Fruit fly (Drosophila melanogaster) whole organism, prepupa: ENCODE data around the gene CG4080.

Experiments used
- CG10631 ChIP-seq: fragments of 200-800 bp; sonication (Bioruptor generic); optimal IDR thresholded peaks from 2 replicates; lab custom pipeline; 2016; ENCODE audit warnings: missing biosample characterization, missing genetic modification characterization
- CG10669 ChIP-seq: fragments of 200-800 bp; sonication (Bioruptor generic); optimal IDR thresholded peaks from 3 replicates; lab custom pipeline; 2018; ENCODE audit warnings: missing biosample characterization, mild to moderate bottlenecking, missing genetic modification characterization, moderate library complexity
- CG11294 ChIP-seq: fragments of 200-800 bp; sonication (Bioruptor generic); IDR thresholded peaks from 2 replicates; pipeline ENCODE4 v1.3.6; 2022; ENCODE audit warnings: missing biosample characterization, missing genetic modification characterization
- CG11762 ChIP-seq: fragments of 200-800 bp; sonication (Bioruptor generic); optimal IDR thresholded peaks from 3 replicates; lab custom pipeline; 2016; ENCODE audit warnings: missing biosample characterization, missing genetic modification characterization; ENCODE audit not compliant: insufficient read depth
- CG11902 ChIP-seq: fragments of 200-800 bp; sonication (Bioruptor generic); optimal IDR thresholded peaks from 3 replicates; lab custom pipeline; 2016; ENCODE audit warnings: missing biosample characterization, missing genetic modification characterization
- CG15336 ChIP-seq: fragments of 200-800 bp; sonication (Bioruptor generic); IDR thresholded peaks from 2 replicates; pipeline ENCODE4 v1.3.6; 2022; ENCODE audit warnings: missing biosample characterization, missing genetic modification characterization
- CG16779 ChIP-seq: fragments of 200-800 bp; sonication (Bioruptor generic); optimal IDR thresholded peaks from 3 replicates; lab custom pipeline; 2017; ENCODE audit warnings: missing biosample characterization, mild to moderate bottlenecking, missing genetic modification characterization
- CG3032 ChIP-seq: fragments of 200-800 bp; optimal IDR thresholded peaks from 2 replicates; lab custom pipeline; 2019; ENCODE audit warnings: missing biosample characterization, mild to moderate bottlenecking, missing genetic modification characterization, moderate library complexity
- CG31627 ChIP-seq: fragments of 200-800 bp; sonication (Bioruptor generic); optimal IDR thresholded peaks from 3 replicates; lab custom pipeline; 2016; ENCODE audit warnings: missing biosample characterization, missing genetic modification characterization
- CG32006 ChIP-seq: fragments of 200-800 bp; sonication (Bioruptor generic); optimal IDR thresholded peaks from 3 replicates; lab custom pipeline; 2017; ENCODE audit warnings: missing biosample characterization, mild to moderate bottlenecking, missing genetic modification characterization
- CG34406 ChIP-seq: fragments of 200-800 bp; sonication (Bioruptor generic); optimal IDR thresholded peaks from 3 replicates; lab custom pipeline; 2016; ENCODE audit warnings: missing biosample characterization, missing genetic modification characterization
- CG4318 ChIP-seq: fragments of 200-800 bp; sonication (Bioruptor generic); optimal IDR thresholded peaks from 3 replicates; lab custom pipeline; 2017; ENCODE audit warnings: missing biosample characterization, mild to moderate bottlenecking, missing genetic modification characterization
- CG6163 ChIP-seq: fragments of 200-800 bp; sonication (Bioruptor generic); IDR thresholded peaks from 3 replicates; pipeline ENCODE4 v1.3.6; 2022; ENCODE audit warnings: missing biosample characterization, missing genetic modification characterization
- CG6276 ChIP-seq: fragments of 200-800 bp; sonication (Bioruptor generic); optimal IDR thresholded peaks from 2 replicates; lab custom pipeline; 2017; ENCODE audit warnings: missing biosample characterization, mild to moderate bottlenecking, missing genetic modification characterization
- CG6854 ChIP-seq: fragments of 200-800 bp; sonication (Bioruptor generic); optimal IDR thresholded peaks from 2 replicates; lab custom pipeline; 2017; ENCODE audit warnings: missing biosample characterization, mild to moderate bottlenecking, missing genetic modification characterization
- CG8319 ChIP-seq: fragments of 200-800 bp; sonication (Bioruptor generic); optimal IDR thresholded peaks from 3 replicates; lab custom pipeline; 2016; ENCODE audit warnings: missing biosample characterization, missing genetic modification characterization
- CG8632 ChIP-seq: fragments of 200-800 bp; sonication (Bioruptor generic); optimal IDR thresholded peaks from 3 replicates; lab custom pipeline; 2016; ENCODE audit warnings: missing biosample characterization, missing genetic modification characterization
- Eip78C ChIP-seq: fragments of 200-800 bp; sonication (Bioruptor generic); peaks from one replicate; lab custom pipeline; 2016; ENCODE audit warnings: missing biosample characterization, missing genetic modification characterization
- Eip93F ChIP-seq: fragments of 200-800 bp; sonication (Bioruptor generic); optimal IDR thresholded peaks from 2 replicates; lab custom pipeline; 2016; ENCODE audit warnings: missing biosample characterization, mild to moderate bottlenecking, missing genetic modification characterization
- Ets96B ChIP-seq: fragments of 200-800 bp; optimal IDR thresholded peaks from 2 replicates; lab custom pipeline; 2019; ENCODE audit warnings: missing biosample characterization, mild to moderate bottlenecking, missing genetic modification characterization, moderate library complexity
- Gug ChIP-seq: fragments of 200-800 bp; sonication (Bioruptor generic); IDR thresholded peaks from 2 replicates; pipeline ENCODE4 v1.3.6; 2022; ENCODE audit warnings: missing biosample characterization, missing genetic modification characterization
- Hr38 ChIP-seq: sonication (Bioruptor generic); optimal IDR thresholded peaks from 2 replicates; lab custom pipeline; 2016; ENCODE audit warnings: missing biosample characterization, missing genetic modification characterization
- Hr39 ChIP-seq: fragments of 200-800 bp; sonication (Bioruptor generic); optimal IDR thresholded peaks from 2 replicates; lab custom pipeline; 2016; ENCODE audit warnings: missing biosample characterization, missing genetic modification characterization
- Hr4 ChIP-seq: fragments of 200-800 bp; sonication (Bioruptor generic); optimal IDR thresholded peaks from 3 replicates; lab custom pipeline; 2016; ENCODE audit warnings: missing biosample characterization, missing genetic modification characterization
- Lpt ChIP-seq: fragments of 200-800 bp; sonication (Bioruptor generic); optimal IDR thresholded peaks from 3 replicates; lab custom pipeline; 2016; ENCODE audit warnings: missing biosample characterization, missing genetic modification characterization
- Smox ChIP-seq: fragments of 200-800 bp; sonication (Bioruptor generic); optimal IDR thresholded peaks from 3 replicates; lab custom pipeline; 2016; ENCODE audit warnings: missing biosample characterization, missing genetic modification characterization
- Sox102F ChIP-seq: fragments of 200-800 bp; sonication (Bioruptor generic); optimal IDR thresholded peaks from 2 replicates; lab custom pipeline; 2016; ENCODE audit warnings: missing biosample characterization, mild to moderate bottlenecking, missing genetic modification characterization
- acj6 ChIP-seq: fragments of 200-800 bp; sonication (Bioruptor generic); optimal IDR thresholded peaks from 3 replicates; lab custom pipeline; 2016; ENCODE audit warnings: missing biosample characterization, missing genetic modification characterization
- cyc ChIP-seq: fragments of 200-800 bp; sonication (Bioruptor generic); optimal IDR thresholded peaks from 3 replicates; lab custom pipeline; 2016; ENCODE audit warnings: missing biosample characterization, missing genetic modification characterization
- dac ChIP-seq: fragments of 200-800 bp; sonication (Bioruptor generic); optimal IDR thresholded peaks from 2 replicates; lab custom pipeline; 2017; ENCODE audit warnings: missing biosample characterization, mild to moderate bottlenecking, missing genetic modification characterization
- dsx ChIP-seq: fragments of 200-800 bp; optimal IDR thresholded peaks from 3 replicates; lab custom pipeline; 2019; ENCODE audit warnings: missing biosample characterization, mild to moderate bottlenecking, missing genetic modification characterization, moderate library complexity; ENCODE audit not compliant: poor library complexity, severe bottlenecking
- eg ChIP-seq: fragments of 200-800 bp; sonication (Bioruptor generic); IDR thresholded peaks from 3 replicates; pipeline ENCODE4 v1.3.6; 2022; ENCODE audit warnings: missing biosample characterization, missing genetic modification characterization
- fd59A ChIP-seq: fragments of 200-800 bp; sonication (Bioruptor generic); optimal IDR thresholded peaks from 2 replicates; lab custom pipeline; 2017; ENCODE audit warnings: missing biosample characterization, mild to moderate bottlenecking, missing genetic modification characterization, missing genetic modification reagents
- fd85E ChIP-seq: fragments of 200-800 bp; sonication (Bioruptor generic); optimal IDR thresholded peaks from 3 replicates; lab custom pipeline; 2016; ENCODE audit warnings: missing biosample characterization, missing genetic modification characterization
- fkh ChIP-seq: fragments of 200-800 bp; sonication (Bioruptor generic); optimal IDR thresholded peaks from 3 replicates; lab custom pipeline; 2017; ENCODE audit warnings: missing biosample characterization, mild to moderate bottlenecking, missing genetic modification characterization, moderate library complexity
- lz ChIP-seq: fragments of 200-800 bp; sonication (Bioruptor generic); optimal IDR thresholded peaks from 3 replicates; lab custom pipeline; 2016; ENCODE audit warnings: missing biosample characterization, missing genetic modification characterization
- net ChIP-seq: fragments of 200-800 bp; sonication (Bioruptor generic); optimal IDR thresholded peaks from 3 replicates; lab custom pipeline; 2016; ENCODE audit warnings: missing biosample characterization, missing genetic modification characterization
- pdm3 ChIP-seq: fragments of 200-800 bp; sonication (Bioruptor generic); optimal IDR thresholded peaks from 3 replicates; lab custom pipeline; 2016; ENCODE audit warnings: missing biosample characterization, missing genetic modification characterization
- salr ChIP-seq, 2 experiments: fragments of 200-800 bp; sonication (Bioruptor generic); optimal IDR thresholded peaks; 3 replicates each; lab custom pipeline; 2016 to 2018; ENCODE audit warnings: missing biosample characterization in 2 of 2, missing genetic modification characterization in 2 of 2, mild to moderate bottlenecking in 1 of 2
- spab ChIP-seq: fragments of 200-800 bp; sonication (Bioruptor generic); optimal IDR thresholded peaks from 2 replicates; lab custom pipeline; 2017; ENCODE audit warnings: missing biosample characterization, mild to moderate bottlenecking, missing genetic modification characterization, missing genetic modification reagents
- ss ChIP-seq, 2 experiments: fragments of 200-800 bp; sonication (Bioruptor generic); optimal IDR thresholded peaks; 2 replicates in 1 of 2; 3 replicates in 1 of 2; lab custom pipeline; 2017 to 2018; ENCODE audit warnings: mild to moderate bottlenecking in 2 of 2, missing biosample characterization in 2 of 2, missing genetic modification characterization in 2 of 2, moderate library complexity in 1 of 2
- svp ChIP-seq: fragments of 200-800 bp; sonication (Bioruptor generic); peaks from one replicate; lab custom pipeline; 2016; ENCODE audit warnings: missing biosample characterization, missing genetic modification characterization
- topi ChIP-seq: fragments of 200-800 bp; sonication (Bioruptor generic); optimal IDR thresholded peaks from 3 replicates; lab custom pipeline; 2016; ENCODE audit warnings: missing biosample characterization, missing genetic modification characterization
- vri ChIP-seq: fragments of 200-800 bp; sonication (Bioruptor generic); optimal IDR thresholded peaks from 3 replicates; lab custom pipeline; 2016; ENCODE audit warnings: missing biosample characterization, mild to moderate bottlenecking, missing genetic modification characterization

The CG4080 gene

dm6 chr3L:9379484-9380343 lies 19.3 kb downstream of the CG4080 start, which contains the start of gene Hsp67Ba (continued):
- TF ChIP-seq Sox102F (GFP tag; lab: Kevin White, UChicago) = no peak
- TF ChIP-seq fd85E (GFP tag; lab: Kevin White, UChicago) = no peak
- TF ChIP-seq dac (GFP tag; lab: Kevin White, UChicago) = no peak
- no peak for TF ChIP-seq CG3032
- TF ChIP-seq Hr39 (GFP tag; lab: Kevin White, UChicago) = no peak
- no peak for TF ChIP-seq CG32006 (GFP tag; lab: Kevin White, UChicago)
- no peak for TF ChIP-seq net (GFP tag; lab: Kevin White, UChicago)
- TF ChIP-seq acj6 (GFP tag; lab: Kevin White, UChicago) = no peak
- TF ChIP-seq Lpt (GFP tag; lab: Kevin White, UChicago) = no peak
- TF ChIP-seq CG16779 (tag; lab: Kevin White, UChicago) = no peak
- no peak for TF ChIP-seq cyc (GFP tag; lab: Kevin White, UChicago)
- no peak for TF ChIP-seq vri (GFP tag; lab: Kevin White, UChicago)
- no peak for TF ChIP-seq CG4318 (GFP tag; lab: Kevin White, UChicago)
- 0 out of 2 replicates have a peak, but pooled peaks have one; percentile 7 for TF ChIP-seq CG15336 (GFP tag; lab: Robert Waterston, UW)
- no peak for TF ChIP-seq Hr4
- peak; percentile 5 to 47 for TF ChIP-seq ss (GFP tag; optimal IDR thresholded peaks at IDR 0.05; lab: Kevin White, UChicago)
- TF ChIP-seq fd59A (GFP tag; lab: Kevin White, UChicago) = no peak
- no peak for TF ChIP-seq fkh
- no peak for TF ChIP-seq Smox (GFP tag; lab: Kevin White, UChicago)
- TF ChIP-seq CG10631 (GFP tag; lab: Kevin White, UChicago) = no peak
- TF ChIP-seq CG10669 (GFP tag; lab: Kevin White, UChicago) = no peak
- TF ChIP-seq svp (GFP tag; lab: Kevin White, UChicago) = peak; percentile 34
- 0 out of 3 replicates have a peak, but pooled peaks have one; percentile 25 for TF ChIP-seq eg
- no peak for TF ChIP-seq CG11294 (GFP tag; lab: Robert Waterston, UW)
- no peak for TF ChIP-seq CG11902
- TF ChIP-seq CG6854 (GFP tag; lab: Kevin White, UChicago) = peak; percentile 21
- no peak for TF ChIP-seq Ets96B
- TF ChIP-seq Gug (GFP tag; lab: Robert Waterston, UW) = no peak
- TF ChIP-seq CG6276 (GFP tag; lab: Kevin White, UChicago) = no peak
- TF ChIP-seq dsx (GFP tag; lab: Kevin White, UChicago) = no peak
- TF ChIP-seq CG8319 (GFP tag; lab: Kevin White, UChicago) = no peak
- no peak for TF ChIP-seq pdm3 (GFP tag; lab: Kevin White, UChicago)
- TF ChIP-seq CG34406 (GFP tag; lab: Kevin White, UChicago) = no peak

dm6 chr3L:9377198-9378035 lies 21.6 kb downstream of the CG4080 start, which contains the start of gene Hsp26:
TSS of gene Hsp26 (minus strand) at chr3L:9377427.
- TF ChIP-seq topi (GFP tag; lab: Kevin White, UChicago) (peak; percentile 94), CG3032 (peak; percentile 75), CG10669 (GFP tag; lab: Kevin White, UChicago) (peak; percentile 80), CG6163 (GFP tag; lab: Robert Waterston, UW) (peak; percentile 96), CG11762 (GFP tag; lab: Kevin White, UChicago) (peak; percentile 83), CG31627 (peak; percentile 90), CG6276 (GFP tag; lab: Kevin White, UChicago) (peak; percentile 83), salr (GFP tag; optimal IDR thresholded peaks at IDR 0.05; lab: Kevin White, UChicago) (peak; percentile 74 to 90), lz (GFP tag; lab: Kevin White, UChicago) (peak; percentile 94), CG8632 (GFP tag; lab: Kevin White, UChicago) (peak; percentile 95), Lpt (GFP tag; lab: Kevin White, UChicago) (peak; percentile 91), cyc (GFP tag; lab: Kevin White, UChicago) (peak; percentile 89), CG11294 (GFP tag; lab: Robert Waterston, UW) (peak; percentile 87), Hr39 (GFP tag; lab: Kevin White, UChicago) (peak; percentile 89), dsx (GFP tag; lab: Kevin White, UChicago) (peak; percentile 82), CG34406 (GFP tag; lab: Kevin White, UChicago) (peak; percentile 92), Eip93F (GFP tag; lab: Kevin White, UChicago) (peak; percentile 70), Hr38 (GFP tag; lab: Kevin White, UChicago) (no peak), eg (peak; percentile 95), vri (GFP tag; lab: Kevin White, UChicago) (peak; percentile 94), CG32006 (GFP tag; lab: Kevin White, UChicago) (peak; percentile 93), CG11902 (peak; percentile 68), spab (GFP tag; lab: Kevin White, UChicago) (peak; percentile 79), net (GFP tag; lab: Kevin White, UChicago) (peak; percentile 96), Eip78C (peak; percentile 98), pdm3 (GFP tag; lab: Kevin White, UChicago) (peak; percentile 95), fd85E (GFP tag; lab: Kevin White, UChicago) (peak; percentile 88)
